Fruit fly (Drosophila melanogaster) whole organism, embryonic: ENCODE results near the gene Wdr62.
A peak's percentile ranks its signal among the peaks of the same experiment; 100 is the strongest.

Experiments
- Atf-2 ChIP-seq: fragments of 200-800 bp; sonication (Bioruptor generic); optimal IDR thresholded peaks from 2 replicates; lab custom pipeline; 2016; ENCODE audit warnings: missing biosample characterization, missing genetic modification characterization
- Awh ChIP-seq: fragments of 200-800 bp; sonication (Bioruptor generic); IDR thresholded peaks from 2 replicates; pipeline ENCODE4, ENCODE4 v1.3.6; 2022; ENCODE audit warnings: missing biosample characterization, missing genetic modification characterization
- CG10431 ChIP-seq: fragments of 200-800 bp; sonication (Bioruptor generic); optimal IDR thresholded peaks from 3 replicates; lab custom pipeline; 2018; ENCODE audit warnings: missing biosample characterization, mild to moderate bottlenecking, missing genetic modification characterization
- CG10543 ChIP-seq: fragments of 200-800 bp; sonication (Bioruptor generic); optimal IDR thresholded peaks from 3 replicates; lab custom pipeline; 2017; ENCODE audit warnings: missing biosample characterization, mild to moderate bottlenecking, missing genetic modification characterization, moderate library complexity
- CG10565 ChIP-seq: fragments of 200-800 bp; sonication (Bioruptor generic); optimal IDR thresholded peaks from 3 replicates; lab custom pipeline; 2016; ENCODE audit warnings: missing biosample characterization, mild to moderate bottlenecking, missing genetic modification characterization
- CG11093 ChIP-seq: fragments of 200-800 bp; sonication (Bioruptor generic); IDR thresholded peaks from 3 replicates; pipeline ENCODE4 v1.3.6; 2022; ENCODE audit warnings: missing biosample characterization, missing genetic modification characterization
- CG12071 ChIP-seq: fragments of 200-800 bp; sonication (Bioruptor generic); optimal IDR thresholded peaks from 3 replicates; lab custom pipeline; 2018; ENCODE audit warnings: missing biosample characterization, mild to moderate bottlenecking, missing genetic modification characterization
- CG12769 ChIP-seq: fragments of 200-800 bp; sonication (Bioruptor generic); optimal IDR thresholded peaks from 2 replicates; lab custom pipeline; 2019; ENCODE audit warnings: missing biosample characterization, mild to moderate bottlenecking, missing genetic modification characterization, moderate library complexity
- CG2199 ChIP-seq: fragments of 200-800 bp; sonication (Bioruptor generic); IDR thresholded peaks from 3 replicates; pipeline ENCODE4 v1.3.6; 2022; ENCODE audit warnings: missing biosample characterization, missing genetic modification characterization
- CG3281 ChIP-seq: fragments of 200-800 bp; sonication (Bioruptor generic); optimal IDR thresholded peaks from 3 replicates; lab custom pipeline; 2017; ENCODE audit warnings: missing biosample characterization, mild to moderate bottlenecking, missing genetic modification characterization
- CG5245 ChIP-seq: fragments of 200-800 bp; sonication (Bioruptor generic); optimal IDR thresholded peaks from 3 replicates; lab custom pipeline; 2016; ENCODE audit warnings: missing biosample characterization, missing genetic modification characterization
- CG6791 ChIP-seq: fragments of 200-800 bp; sonication (Bioruptor generic); IDR thresholded peaks from 3 replicates; pipeline ENCODE4 v1.3.6; 2022; ENCODE audit warnings: missing biosample characterization, missing genetic modification characterization; ENCODE audit not compliant: partially characterized antibody
- CG7357 ChIP-seq: fragments of 200-800 bp; sonication (Bioruptor generic); IDR thresholded peaks from 3 replicates; pipeline ENCODE4 v1.3.6; 2022; ENCODE audit warnings: missing biosample characterization, missing genetic modification characterization
- CG7556 ChIP-seq: fragments of 200-800 bp; sonication (Bioruptor generic); optimal IDR thresholded peaks from 2 replicates; lab custom pipeline; 2017; ENCODE audit warnings: missing biosample characterization, mild to moderate bottlenecking, missing genetic modification characterization
- CG8281 ChIP-seq: fragments of 200-800 bp; sonication (Bioruptor generic); optimal IDR thresholded peaks from 2 replicates; lab custom pipeline; 2018; ENCODE audit warnings: missing biosample characterization, mild to moderate bottlenecking, missing genetic modification characterization, moderate library complexity
- CTCF ChIP-seq: fragments of 200-800 bp; sonication (Bioruptor generic); optimal IDR thresholded peaks from 2 replicates; lab custom pipeline; 2017; ENCODE audit warnings: missing biosample characterization, mild to moderate bottlenecking, missing genetic modification characterization, moderate library complexity
- D19B ChIP-seq: fragments of 200-800 bp; sonication (Bioruptor generic); optimal IDR thresholded peaks from 2 replicates; lab custom pipeline; 2017; ENCODE audit warnings: missing biosample characterization, mild to moderate bottlenecking, missing genetic modification characterization
- Dbx ChIP-seq: fragments of 200-800 bp; sonication (Bioruptor generic); IDR thresholded peaks from 3 replicates; pipeline ENCODE4 v1.3.6; 2022; ENCODE audit warnings: missing biosample characterization, missing genetic modification characterization
- Deaf1 ChIP-seq: fragments of 200-800 bp; optimal IDR thresholded peaks from 3 replicates; lab custom pipeline; 2019; ENCODE audit warnings: missing biosample characterization, mild to moderate bottlenecking, missing genetic modification characterization, moderate library complexity
- Ets97D ChIP-seq: fragments of 200-800 bp; sonication (Bioruptor generic); optimal IDR thresholded peaks from 3 replicates; lab custom pipeline; 2016; ENCODE audit warnings: missing biosample characterization, missing genetic modification characterization
- Fer2 ChIP-seq: fragments of 200-800 bp; sonication (Bioruptor generic); optimal IDR thresholded peaks from 2 replicates; lab custom pipeline; 2018; ENCODE audit warnings: missing biosample characterization, mild to moderate bottlenecking, missing genetic modification characterization, moderate library complexity
- Hr39 ChIP-seq: fragments of >200 bp; optimal IDR thresholded peaks from 2 replicates; lab custom pipeline; 2017
- Kr ChIP-seq: fragments of 200-800 bp; sonication (Bioruptor generic); optimal IDR thresholded peaks from 2 replicates; lab custom pipeline; 2017; ENCODE audit warnings: missing biosample characterization, mild to moderate bottlenecking, missing genetic modification characterization
- Med ChIP-seq: fragments of 200-800 bp; sonication (Bioruptor generic); peaks from one replicate; lab custom pipeline; 2016; ENCODE audit warnings: missing biosample characterization, missing genetic modification characterization, mild to moderate bottlenecking, inconsistent platforms, moderate library complexity
- Nf-YA ChIP-seq: fragments of 200-800 bp; sonication (Bioruptor generic); IDR thresholded peaks from 2 replicates; pipeline ENCODE4 v1.3.6; 2022; ENCODE audit warnings: missing biosample characterization, missing genetic modification characterization
- Oli ChIP-seq: fragments of 200-800 bp; sonication (Bioruptor generic); optimal IDR thresholded peaks from 2 replicates; lab custom pipeline; 2018; ENCODE audit warnings: missing biosample characterization, mild to moderate bottlenecking, missing genetic modification characterization, moderate library complexity
- Pdp1 ChIP-seq, 2 experiments: fragments of 200-800 bp; sonication (Bioruptor generic); optimal IDR thresholded peaks; 3 replicates each; lab custom pipeline; 2016; ENCODE audit warnings: missing biosample characterization in 2 of 2, missing genetic modification characterization in 2 of 2, mild to moderate bottlenecking in 1 of 2, moderate library complexity in 1 of 2
- Trl ChIP-seq, 3 experiments: fragments of >200 bp in 2 of 3; fragments of 200-800 bp in 1 of 3; sonication (Bioruptor generic) in 1 of 3; optimal IDR thresholded peaks; 2 replicates in 1 of 3; 3 replicates in 2 of 3; lab custom pipeline; 2016 to 2017; ENCODE audit warnings: missing biosample characterization in 1 of 3, missing genetic modification characterization in 1 of 3
- ab ChIP-seq: fragments of 200-800 bp; sonication (Bioruptor generic); optimal IDR thresholded peaks from 2 replicates; lab custom pipeline; 2016; ENCODE audit warnings: missing biosample characterization, missing genetic modification characterization
- amos ChIP-seq: fragments of 200-800 bp; sonication (Bioruptor generic); IDR thresholded peaks from 2 replicates; pipeline ENCODE4 v1.3.6; 2022; ENCODE audit warnings: missing biosample characterization, missing genetic modification characterization; ENCODE audit not compliant: partially characterized antibody
- br ChIP-seq: fragments of >200 bp; optimal IDR thresholded peaks from 2 replicates; lab custom pipeline; 2017
- chinmo ChIP-seq: fragments of 200-800 bp; sonication (Bioruptor generic); IDR thresholded peaks from 4 replicates; pipeline ENCODE4 v1.3.6; 2022; ENCODE audit warnings: missing biosample characterization, missing genetic modification characterization; ENCODE audit not compliant: partially characterized antibody
- ci ChIP-seq: fragments of 200-800 bp; sonication (Bioruptor generic); IDR thresholded peaks from 3 replicates; pipeline ENCODE4 v1.3.6; 2022; ENCODE audit warnings: missing biosample characterization, missing genetic modification characterization
- crol ChIP-seq: fragments of 200-800 bp; sonication (Bioruptor generic); IDR thresholded peaks from 2 replicates; pipeline ENCODE4 v1.3.6; 2022; ENCODE audit warnings: missing biosample characterization, missing genetic modification characterization
- dysf ChIP-seq: fragments of 200-800 bp; sonication (Bioruptor generic); IDR thresholded peaks from 3 replicates; pipeline ENCODE4 v1.3.6; 2022; ENCODE audit warnings: missing biosample characterization, missing genetic modification characterization
- ewg ChIP-seq: fragments of 200-800 bp; sonication (Bioruptor generic); optimal IDR thresholded peaks from 3 replicates; lab custom pipeline; 2017; ENCODE audit warnings: mild to moderate bottlenecking, missing biosample characterization, missing genetic modification reagents, missing genetic modification characterization
- eyg ChIP-seq: fragments of 200-800 bp; sonication (Bioruptor generic); optimal IDR thresholded peaks from 3 replicates; lab custom pipeline; 2016; ENCODE audit warnings: missing biosample characterization, missing genetic modification characterization
- gce ChIP-seq: fragments of 200-800 bp; sonication (Bioruptor generic); IDR thresholded peaks from 3 replicates; pipeline ENCODE4 v1.3.6; 2022; ENCODE audit warnings: missing biosample characterization, missing genetic modification characterization
- h ChIP-seq: fragments of >200 bp; optimal IDR thresholded peaks from 2 replicates; lab custom pipeline; 2017
- inv ChIP-seq: fragments of 200-800 bp; sonication (Bioruptor generic); IDR thresholded peaks from 2 replicates; pipeline ENCODE4 v1.3.6; 2022; ENCODE audit warnings: missing biosample characterization, missing genetic modification characterization; ENCODE audit not compliant: partially characterized antibody
- nerfin-2 ChIP-seq: fragments of 200-800 bp; sonication (Bioruptor generic); IDR thresholded peaks from 2 replicates; pipeline ENCODE4 v1.3.6; 2022; ENCODE audit warnings: missing biosample characterization, missing genetic modification characterization; ENCODE audit not compliant: partially characterized antibody
- nom ChIP-seq: fragments of 200-800 bp; sonication (Bioruptor generic); optimal IDR thresholded peaks from 2 replicates; lab custom pipeline; 2017; ENCODE audit warnings: missing biosample characterization, missing genetic modification characterization, mild to moderate bottlenecking, moderate library complexity, missing genetic modification reagents
- peb ChIP-seq: fragments of 200-800 bp; sonication (Bioruptor generic); IDR thresholded peaks from 2 replicates; pipeline ENCODE4 v1.3.6; 2022; ENCODE audit warnings: missing biosample characterization, missing genetic modification characterization
- prd ChIP-seq, 3 experiments: fragments of >200 bp in 2 of 3; fragments of 200-800 bp in 1 of 3; sonication (Bioruptor generic) in 1 of 3; optimal IDR thresholded peaks in 2 of 3; IDR thresholded peaks in 1 of 3; 2 replicates in 2 of 3; 3 replicates in 1 of 3; pipeline versions ENCODE4 v1.3.6 to Lab custom; 2017 to 2022; ENCODE audit warnings: missing biosample characterization in 1 of 3, missing genetic modification characterization in 1 of 3
- sens ChIP-seq: fragments of 200-800 bp; sonication (Bioruptor generic); peaks from one replicate; lab custom pipeline; 2016; ENCODE audit warnings: missing biosample characterization, missing genetic modification characterization
- tio ChIP-seq: fragments of 200-800 bp; sonication (Bioruptor generic); optimal IDR thresholded peaks from 2 replicates; lab custom pipeline; 2017; ENCODE audit warnings: missing biosample characterization, missing genetic modification characterization, inconsistent platforms
- toy ChIP-seq: fragments of 200-800 bp; sonication (Bioruptor generic); IDR thresholded peaks from 2 replicates; pipeline ENCODE4 v1.3.6; 2022; ENCODE audit warnings: missing biosample characterization, missing genetic modification characterization
- zen2 ChIP-seq: fragments of 200-800 bp; sonication (Bioruptor generic); IDR thresholded peaks from 3 replicates; pipeline ENCODE4 v1.3.6; 2022; ENCODE audit warnings: missing biosample characterization, missing genetic modification characterization; ENCODE audit not compliant: partially characterized antibody

Wdr62 gene

DNA sequence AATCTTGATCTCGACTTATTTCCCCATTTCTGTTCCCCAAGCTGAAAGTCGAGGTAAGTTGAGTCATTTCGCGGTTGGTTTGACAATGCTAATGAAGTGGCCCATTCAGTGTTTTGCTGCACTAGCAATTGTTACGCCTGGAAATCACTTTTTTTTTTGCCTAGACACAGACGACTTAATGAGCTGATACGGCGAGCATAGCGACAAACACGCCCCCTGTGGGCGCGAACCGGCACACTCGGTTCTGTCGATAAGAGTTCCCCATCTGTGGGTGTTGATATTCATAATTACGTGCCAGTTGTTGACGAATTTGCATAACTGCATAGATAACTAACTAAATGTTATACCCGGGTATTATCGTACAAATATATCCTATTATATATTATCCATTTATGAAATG lies 17.8 kb downstream of the Wdr62 start:
- TF ChIP-seq CTCF (GFP tag; lab: Kevin White, UChicago), result peak; percentile 86
- TF ChIP-seq toy (GFP tag; lab: Robert Waterston, UW), result no peak
- peak; percentile 40 for TF ChIP-seq Med (GFP tag; lab: Kevin White, UChicago)
- TF ChIP-seq CG5245 (GFP tag; lab: Kevin White, UChicago), result no peak
- peak; percentile 9; the same call in 1 of the 3 replicates for TF ChIP-seq dysf

DNA sequence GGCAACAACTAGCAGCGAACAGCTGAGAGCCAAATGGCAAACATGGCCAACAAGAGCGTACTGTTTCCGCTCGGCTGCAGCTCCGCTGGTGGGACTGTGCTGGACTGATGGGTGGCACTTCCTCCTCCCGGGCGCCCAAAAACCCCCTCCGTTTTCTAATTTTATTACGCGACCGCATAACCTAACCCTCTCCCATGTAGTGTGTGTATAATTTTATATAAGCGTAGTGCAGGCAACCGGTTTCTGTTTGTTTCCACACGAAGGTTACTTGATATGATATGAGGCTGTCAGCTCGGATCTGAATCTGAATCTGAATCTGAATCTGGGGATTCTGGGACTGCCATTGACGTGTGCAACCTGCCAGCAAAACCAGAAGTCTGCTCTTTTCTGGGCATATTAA lies 18.5 kb downstream of the Wdr62 start:
- peak; percentile 95 for TF ChIP-seq CG10431 (GFP tag; lab: Kevin White, UChicago)
- no peak for TF ChIP-seq nom (GFP tag; lab: Kevin White, UChicago)
- 0 out of 3 replicates have a peak, but pooled peaks have one; percentile 10 for TF ChIP-seq ci (GFP tag; lab: Robert Waterston, UW)
- no peak for TF ChIP-seq h
- peak; percentile 26 for TF ChIP-seq CG12769 (tag; lab: Kevin White, UChicago)
- TF ChIP-seq Deaf1 (tag; lab: Kevin White, UChicago), result no peak
- TF ChIP-seq CG7556 (GFP tag; lab: Kevin White, UChicago), result no peak
- TF ChIP-seq sens (GFP tag; lab: Kevin White, UChicago), result peak; percentile 49
- no peak for TF ChIP-seq CG6791 (GFP tag; lab: Robert Waterston, UW)
- TF ChIP-seq CG10543 (GFP tag; lab: Kevin White, UChicago), result no peak
- no peak for TF ChIP-seq zen2 (GFP tag; lab: Robert Waterston, UW)
- TF ChIP-seq nerfin-2 (GFP tag; lab: Robert Waterston, UW), result no peak
- TF ChIP-seq Dbx (GFP tag; lab: Robert Waterston, UW), result 0 out of 3 replicates have a peak, but pooled peaks have one; percentile 8
- no peak for TF ChIP-seq CG12071 (GFP tag; lab: Kevin White, UChicago)
- 0 out of 2 replicates have a peak, but pooled peaks have one; percentile 18 for TF ChIP-seq crol
- 0 out of 3 replicates have a peak, but pooled peaks have one; percentile 22 for TF ChIP-seq CG2199 (GFP tag; lab: Robert Waterston, UW)
- TF ChIP-seq chinmo (GFP tag; lab: Robert Waterston, UW), result peak; percentile 49; the same call in 1 of the 4 replicates
- TF ChIP-seq Trl (optimal IDR thresholded peaks at IDR 0.05; lab: Kevin White, UChicago), result no peak
- TF ChIP-seq Trl (GFP tag; optimal IDR thresholded peaks at IDR 0.05; lab: Kevin White, UChicago), result no peak
- TF ChIP-seq Pdp1 (GFP tag; optimal IDR thresholded peaks at IDR 0.05; lab: Kevin White, UChicago), result peak in 1 of 2 experiments; percentile 76
- no peak for TF ChIP-seq CG3281

DNA sequence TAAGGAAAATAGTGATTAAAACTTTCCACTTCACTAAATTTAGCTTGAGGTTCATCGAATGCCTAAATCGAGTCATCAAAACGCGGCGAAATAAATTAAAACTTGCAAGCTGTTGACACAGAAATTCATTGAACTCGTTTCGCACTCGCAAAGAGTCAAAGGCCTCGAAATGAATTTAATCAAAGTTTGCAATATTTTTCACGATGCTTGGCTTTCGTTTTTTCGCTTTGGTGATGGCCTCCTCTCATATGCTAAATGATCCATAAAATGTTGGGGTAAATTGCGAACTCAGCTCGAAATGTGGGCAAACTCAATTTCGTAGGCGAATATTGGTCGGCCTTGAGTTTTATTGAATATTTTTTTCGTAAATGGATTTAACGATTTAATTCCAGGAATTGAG lies 21.9 kb downstream of the Wdr62 start:
- TF ChIP-seq Med (GFP tag; lab: Kevin White, UChicago) (no peak), Awh (no peak), CG7357 (GFP tag; lab: Robert Waterston, UW) (no peak), Atf-2 (GFP tag; lab: Kevin White, UChicago) (no peak), CG11093 (no peak), Nf-YA (GFP tag; lab: Robert Waterston, UW) (no peak), gce (GFP tag; lab: Robert Waterston, UW) (no peak), ab (GFP tag; lab: Kevin White, UChicago) (no peak), Hr39 (lab: Kevin White, UChicago) (no peak), inv (GFP tag; lab: Robert Waterston, UW) (no peak)

DNA sequence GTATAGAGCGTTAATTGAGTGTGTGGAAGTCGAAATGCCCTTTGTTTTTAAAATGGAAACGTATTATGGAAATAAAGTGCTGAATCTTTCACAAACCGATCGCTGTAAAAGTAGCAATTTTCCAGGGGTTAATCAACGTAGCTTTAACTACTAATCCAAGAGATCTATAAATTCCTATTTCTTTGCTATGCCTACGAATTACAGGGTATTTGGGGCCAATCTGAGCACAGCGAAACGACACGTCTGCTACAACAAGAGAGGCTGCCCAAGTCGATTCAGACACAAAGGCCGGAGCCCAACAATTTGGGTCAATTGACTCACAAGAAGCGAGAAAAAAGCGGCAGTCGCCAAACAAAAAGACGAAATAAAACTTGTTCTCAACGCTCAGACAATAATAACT lies 22.7 kb downstream of the Wdr62 start:
- no peak for TF ChIP-seq amos
- TF ChIP-seq eyg (GFP tag; lab: Kevin White, UChicago), result no peak
- no peak for TF ChIP-seq tio (GFP tag; lab: Kevin White, UChicago)
- no peak for TF ChIP-seq CG10565 (GFP tag; lab: Kevin White, UChicago)
- TF ChIP-seq prd (optimal IDR thresholded peaks at IDR 0.05; lab: Kevin White, UChicago), result no peak
- TF ChIP-seq prd (GFP tag; IDR thresholded peaks at IDR 0.05; lab: Robert Waterston, UW), result peak; percentile 29; the same call in 1 of the 3 replicates
- no peak for TF ChIP-seq ewg (GFP tag; lab: Kevin White, UChicago)
- TF ChIP-seq Oli (tag; lab: Kevin White, UChicago), result peak; percentile 9
- no peak for TF ChIP-seq CG8281
- no peak for TF ChIP-seq Ets97D (GFP tag; lab: Kevin White, UChicago)
- no peak for TF ChIP-seq br (lab: Kevin White, UChicago)
- no peak for TF ChIP-seq Kr (GFP tag; lab: Kevin White, UChicago)
- no peak for TF ChIP-seq peb
- no peak for TF ChIP-seq nom (GFP tag; lab: Kevin White, UChicago)
- no peak for TF ChIP-seq Fer2 (tag; lab: Kevin White, UChicago)
- TF ChIP-seq D19B (GFP tag; lab: Kevin White, UChicago), result peak; percentile 52
